Fruit fly (Drosophila melanogaster): ENCODE data around the gene Jon25Bii.

Gene Jon25Bii

DNA sequence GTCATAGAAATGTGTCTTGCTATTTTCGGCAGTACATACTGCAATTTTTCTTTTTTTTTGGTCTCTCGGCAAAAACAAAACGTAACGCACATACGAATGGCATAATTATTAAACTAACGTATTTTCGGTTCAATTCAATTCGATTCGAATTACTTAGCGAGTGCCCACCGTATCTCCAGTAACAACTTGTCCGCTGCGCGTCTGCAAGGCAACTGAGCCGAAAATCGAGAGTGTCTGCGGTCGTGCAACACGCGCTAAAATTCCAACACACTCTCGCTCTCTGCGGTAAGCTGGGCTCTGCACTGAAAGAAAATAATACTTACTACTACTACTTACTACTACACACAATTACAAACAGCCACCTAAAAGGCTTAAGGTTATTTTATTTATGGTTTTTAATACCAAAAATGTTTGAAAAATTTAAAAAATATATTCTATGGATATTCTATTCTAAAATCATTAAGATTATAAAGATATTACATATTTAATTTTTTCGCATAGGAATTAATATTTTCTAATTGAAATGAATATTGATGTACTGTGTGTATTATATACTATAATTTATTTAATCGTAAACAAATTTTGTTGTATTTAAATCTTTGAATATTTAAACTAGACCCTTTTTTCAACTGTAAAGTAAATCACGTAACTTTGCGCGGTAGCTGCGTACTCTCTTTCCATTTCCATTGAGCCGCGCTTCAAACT is 46.2 kb downstream of the Jon25Bii start, which contains the start of gene snsl (continued):
- TF ChIP-seq CG10654 (GFP tag; optimal IDR thresholded peaks at IDR 0.05) (peak; percentile 1), her (GFP tag; optimal IDR thresholded peaks at IDR 0.05) (no peak), CG11723 (GFP tag; optimal IDR thresholded peaks at IDR 0.05) (peak; percentile 35), CG15514 (GFP tag; optimal IDR thresholded peaks at IDR 0.05) (no peak), CG11247 (GFP tag; IDR thresholded peaks at IDR 0.05) (no peak), BtbVII (GFP tag; optimal IDR thresholded peaks at IDR 0.05) (peak; percentile 31), Dek (tag; optimal IDR thresholded peaks at IDR 0.05) (peak; percentile 52), CrebB (tag; optimal IDR thresholded peaks at IDR 0.05) (no peak), kah (GFP tag; optimal IDR thresholded peaks at IDR 0.05) (peak; percentile 43), CG17328 (GFP tag; IDR thresholded peaks at IDR 0.05) (0 out of 2 replicates have a peak, but pooled peaks have one; percentile 10), schlank (tag; optimal IDR thresholded peaks at IDR 0.05) (no peak), nom (GFP tag; optimal IDR thresholded peaks at IDR 0.05) (peak; percentile 62), odd (GFP tag; optimal IDR thresholded peaks at IDR 0.05) (peak; percentile 66), Tbp (GFP tag; optimal IDR thresholded peaks at IDR 0.05) (no peak), TFAM (GFP tag; optimal IDR thresholded peaks at IDR 0.05) (no peak), Poxn (GFP tag; IDR thresholded peaks at IDR 0.05) (no peak), unpg (GFP tag; optimal IDR thresholded peaks at IDR 0.05) (peak; percentile 52), B-H2 (GFP tag; optimal IDR thresholded peaks at IDR 0.05) (no peak), run (tag; optimal IDR thresholded peaks at IDR 0.05) (peak; percentile 65), CG10147 (GFP tag; optimal IDR thresholded peaks at IDR 0.05) (peak; percentile 53), CG17568 (GFP tag; optimal IDR thresholded peaks at IDR 0.05) (no peak), CG14860 (GFP tag; IDR thresholded peaks at IDR 0.05; ENCODE audit: partially characterized antibody) (no peak), Med (GFP tag) (peak; percentile 85), prd (optimal IDR thresholded peaks at IDR 0.05) (no peak), prd (GFP tag; IDR thresholded peaks at IDR 0.05) (no peak; the same call in 2 of the 3 replicates), Drgx (GFP tag; IDR thresholded peaks at IDR 0.05) (peak; percentile 63), CG10366 (GFP tag; IDR thresholded peaks at IDR 0.05) (peak; percentile 18; the same call in 1 of the 2 replicates), gem (tag; optimal IDR thresholded peaks at IDR 0.05) (peak; percentile 86), Ada2b (GFP tag; IDR thresholded peaks at IDR 0.05) (peak; percentile 29; the same call in 1 of the 2 replicates), CG18011 (GFP tag; optimal IDR thresholded peaks at IDR 0.05) (no peak), amos (GFP tag; IDR thresholded peaks at IDR 0.05; ENCODE audit: partially characterized antibody) (no peak), ATbp (GFP tag; optimal IDR thresholded peaks at IDR 0.05) (peak; percentile 36), CG30020 (tag; optimal IDR thresholded peaks at IDR 0.05) (peak; percentile 31), CG7372 (GFP tag; IDR thresholded peaks at IDR 0.05) (no peak), CG10274 (GFP tag; optimal IDR thresholded peaks at IDR 0.05) (no peak), CG14050 (GFP tag; IDR thresholded peaks at IDR 0.05) (no peak), CG16813 (GFP tag; IDR thresholded peaks at IDR 0.05; ENCODE audit: partially characterized antibody) (no peak), zf30C (GFP tag; optimal IDR thresholded peaks at IDR 0.05) (peak; percentile 43), pnt (GFP tag; optimal IDR thresholded peaks at IDR 0.05) (no peak), NC2β (GFP tag; optimal IDR thresholded peaks at IDR 0.05) (no peak), vfl (GFP tag; optimal IDR thresholded peaks at IDR 0.05) (no peak), NfI (GFP tag; optimal IDR thresholded peaks at IDR 0.05) (peak; percentile 23), CG10543 (GFP tag; optimal IDR thresholded peaks at IDR 0.05) (no peak), CG9876 (GFP tag; optimal IDR thresholded peaks at IDR 0.05) (no peak), gfzf (GFP tag; optimal IDR thresholded peaks at IDR 0.05) (no peak), CG34376 (GFP tag; optimal IDR thresholded peaks at IDR 0.05) (no peak), CG12071 (GFP tag; optimal IDR thresholded peaks at IDR 0.05) (no peak), CG10321 (GFP tag; IDR thresholded peaks at IDR 0.05) (no peak), ind (GFP tag; optimal IDR thresholded peaks at IDR 0.05) (peak; percentile 0)

All from whole organism, embryonic.